Worm (Caenorhabditis elegans): ENCODE data around the gene srt-48.

Gene srt-48

ce11 chrIV:15056081-15056586, 12.6 kb downstream of the srt-48 start, which contains the start of gene Y41E3.19:
Y41E3.19 (plus strand) TSS chrIV:15056131.
- TF ChIP-seq flh-1 (GFP tag; optimal IDR thresholded peaks at IDR 0.05) (no peak), ces-1 (GFP tag; optimal IDR thresholded peaks at IDR 0.05) (no peak), nhr-12 (tag; optimal IDR thresholded peaks at IDR 0.05) (no peak), zip-8 (tag; optimal IDR thresholded peaks at IDR 0.05) (no peak), lin-32 (GFP tag; optimal IDR thresholded peaks at IDR 0.05) (no peak), blmp-1 (tag; optimal IDR thresholded peaks at IDR 0.05) (no peak), pha-4 (tag; optimal IDR thresholded peaks at IDR 0.05) (no peak), bed-3 (GFP tag; optimal IDR thresholded peaks at IDR 0.05) (no peak), lin-13 (tag; optimal IDR thresholded peaks at IDR 0.05) (no peak), snpc-4 (tag; optimal IDR thresholded peaks at IDR 0.05) (no peak), lsy-2 (tag; optimal IDR thresholded peaks at IDR 0.05) (no peak), nhr-2 (tag; optimal IDR thresholded peaks at IDR 0.05) (no peak), nhr-237 (tag; optimal IDR thresholded peaks at IDR 0.05) (no peak), nhr-28 (tag; optimal IDR thresholded peaks at IDR 0.05) (no peak), ham-2 (GFP tag; optimal IDR thresholded peaks at IDR 0.05) (no peak), mep-1 (tag; optimal IDR thresholded peaks at IDR 0.05) (no peak), unc-39 (tag; optimal IDR thresholded peaks at IDR 0.05) (no peak), sem-2 (GFP tag; optimal IDR thresholded peaks at IDR 0.05) (no peak), ceh-43 (GFP tag; optimal IDR thresholded peaks at IDR 0.05) (no peak), nhr-76 (tag; optimal IDR thresholded peaks at IDR 0.05) (no peak)

ce11 chrIV:15053271-15053670, 15.4 kb downstream of the srt-48 start, which contains the start of gene srt-47:
srt-47 (minus strand) TSS chrIV:15053371.
- TF ChIP-seq nhr-2 (tag; optimal IDR thresholded peaks at IDR 0.05) (no peak), ceh-39 (tag; optimal IDR thresholded peaks at IDR 0.05) (no peak), snpc-4 (tag; optimal IDR thresholded peaks at IDR 0.05) (no peak), mab-5 (tag; optimal IDR thresholded peaks at IDR 0.05) (no peak), pha-4 (tag; optimal IDR thresholded peaks at IDR 0.05) (no peak), nhr-28 (tag; optimal IDR thresholded peaks at IDR 0.05) (no peak), nhr-76 (tag; optimal IDR thresholded peaks at IDR 0.05) (no peak), unc-39 (tag; optimal IDR thresholded peaks at IDR 0.05) (no peak), mep-1 (tag; optimal IDR thresholded peaks at IDR 0.05) (no peak), sem-2 (GFP tag; optimal IDR thresholded peaks at IDR 0.05) (no peak), ztf-11 (tag; optimal IDR thresholded peaks at IDR 0.05) (no peak), M03D4.4 (tag; optimal IDR thresholded peaks at IDR 0.05) (no peak), drap-1 (GFP tag; optimal IDR thresholded peaks at IDR 0.05) (no peak), unc-120 (tag; optimal IDR thresholded peaks at IDR 0.05; ENCODE audit: poor library complexity, severe bottlenecking) (no peak), nhr-237 (tag; optimal IDR thresholded peaks at IDR 0.05) (no peak), mls-2 (tag; optimal IDR thresholded peaks at IDR 0.05) (no peak), sptf-1 (tag; optimal IDR thresholded peaks at IDR 0.05) (no peak)

ce11 chrIV:15051045-15051444, 17.7 kb downstream of the srt-48 start:
- TF ChIP-seq ztf-11 (tag; optimal IDR thresholded peaks at IDR 0.05) = no peak
- no peak for TF ChIP-seq lin-13 (tag; optimal IDR thresholded peaks at IDR 0.05)
- no peak for TF ChIP-seq pha-4 (tag; optimal IDR thresholded peaks at IDR 0.05)

- TF ChIP-seq snpc-4 (tag; optimal IDR thresholded peaks at IDR 0.05) (no peak), sem-2 (GFP tag; optimal IDR thresholded peaks at IDR 0.05) (no peak), tbx-8 (GFP tag; optimal IDR thresholded peaks at IDR 0.05) (peak; percentile 13)
These were observed 19.2 kb downstream of the srt-48 start for ce11 chrIV:15049288-15050094.

- TF ChIP-seq unc-62 (GFP tag; optimal IDR thresholded peaks at IDR 0.05) (no peak), lin-13 (tag; optimal IDR thresholded peaks at IDR 0.05) (no peak), hlh-1 (tag; optimal IDR thresholded peaks at IDR 0.05) (no peak), ceh-83 (GFP tag; optimal IDR thresholded peaks at IDR 0.05) (no peak), nhr-2 (tag; optimal IDR thresholded peaks at IDR 0.05) (no peak), snpc-4 (tag; optimal IDR thresholded peaks at IDR 0.05) (no peak), ztf-11 (tag; optimal IDR thresholded peaks at IDR 0.05) (no peak), sptf-1 (tag; optimal IDR thresholded peaks at IDR 0.05) (no peak), mls-2 (tag; optimal IDR thresholded peaks at IDR 0.05) (no peak)
These were observed 22.6 kb downstream of the srt-48 start for ce11 chrIV:15046162-15046561.

All from whole organism, mixed stage, embryonic.